Worm (Caenorhabditis elegans): ENCODE measurements around the gene srx-42.

ce11 chrV:13931225-13931624, 10.4 kb downstream of the srx-42 start, which contains the start of gene C06B3.16:
- TF ChIP-seq T22C8.4 (GFP tag; IDR thresholded peaks at IDR 0.05): no peak
- TF ChIP-seq med-1 (GFP tag; optimal IDR thresholded peaks at IDR 0.05; ENCODE audit: insufficient read depth): no peak
- no peak for TF ChIP-seq flt-1 (GFP tag; IDR thresholded peaks at IDR 0.05)

Data from whole organism, midembryonic.